Worm (Caenorhabditis elegans) whole organism, L4 larva: Measurements from ENCODE around the gene clec-80.
A peak's percentile ranks its signal among the peaks of the same experiment; 100 is the strongest.

Experiments
- D1046.2 ChIP-seq: fragments of 200-800 bp; sonication (Bioruptor generic); IDR thresholded peaks from 2 replicates; pipeline ENCODE4 v1.3.6; 2022; ENCODE audit warnings: missing genetic modification characterization, missing compliant biosample characterization
- F49E8.2 ChIP-seq: sonication (generic microtip); optimal IDR thresholded peaks from 2 replicates; lab custom pipeline; 2016; ENCODE audit warnings: missing compliant biosample characterization, mild to moderate bottlenecking, missing genetic modification characterization, borderline replicate concordance
- R02D3.7 ChIP-seq: fragments of 150-350 bp; sonication (generic microtip); optimal IDR thresholded peaks from 3 replicates; lab custom pipeline; 2014; ENCODE audit warnings: missing biosample characterization, missing genetic modification characterization
- T20F7.1 ChIP-seq: fragments of 200-800 bp; sonication (Bioruptor generic); optimal IDR thresholded peaks from 2 replicates; lab custom pipeline; 2018; ENCODE audit warnings: mild to moderate bottlenecking, missing genetic modification characterization, missing compliant biosample characterization
- Y105C5A.15 ChIP-seq: fragments of 200-800 bp; sonication (Bioruptor generic); IDR thresholded peaks from 2 replicates; pipeline ENCODE4 v1.3.6; 2022; ENCODE audit warnings: missing genetic modification characterization, missing compliant biosample characterization
- Y75B8A.6 ChIP-seq: fragments of 200-800 bp; sonication (Bioruptor generic); IDR thresholded peaks from 2 replicates; pipeline ENCODE4 v1.3.6; 2022; ENCODE audit warnings: missing genetic modification reagents, missing genetic modification characterization, missing compliant biosample characterization
- aha-1 ChIP-seq: fragments of 150-350 bp; peaks from one replicate; lab custom pipeline; 2014; ENCODE audit warnings: missing biosample characterization, missing genetic modification characterization
- ama-1 ChIP-seq: fragments of 150-350 bp; optimal IDR thresholded peaks from 2 replicates; lab custom pipeline; 2014; ENCODE audit warnings: inconsistent platforms, mixed read lengths
- ceh-20 ChIP-seq: fragments of 200-800 bp; sonication (Bioruptor generic); IDR thresholded peaks from 2 replicates; pipeline ENCODE4 v1.3.6; 2022; ENCODE audit warnings: missing genetic modification reagents, missing genetic modification characterization, missing compliant biosample characterization
- ceh-32 ChIP-seq: sonication (generic microtip); optimal IDR thresholded peaks from 2 replicates; lab custom pipeline; 2016; ENCODE audit warnings: mild to moderate bottlenecking, missing genetic modification characterization, missing compliant biosample characterization; ENCODE audit not compliant: poor library complexity
- ceh-44 ChIP-seq: fragments of 200-800 bp; sonication (Bioruptor generic); IDR thresholded peaks from 2 replicates; pipeline ENCODE4 v1.3.6; 2022; ENCODE audit warnings: missing genetic modification reagents, missing genetic modification characterization, missing compliant biosample characterization
- ceh-82 ChIP-seq: sonication (generic microtip); optimal IDR thresholded peaks from 2 replicates; lab custom pipeline; 2017; ENCODE audit warnings: missing biosample characterization, missing genetic modification characterization
- cey-2 ChIP-seq: sonication (generic microtip); optimal IDR thresholded peaks from 3 replicates; lab custom pipeline; 2017; ENCODE audit warnings: missing genetic modification characterization, mild to moderate bottlenecking, missing compliant biosample characterization, antibody characterized with exemption, borderline replicate concordance; ENCODE audit not compliant: insufficient read depth
- ctbp-1 ChIP-seq: fragments of 200-800 bp; sonication (Bioruptor generic); IDR thresholded peaks from 2 replicates; pipeline ENCODE4 v1.3.6; 2022; ENCODE audit warnings: missing genetic modification reagents, missing genetic modification characterization, missing compliant biosample characterization
- daf-16 ChIP-seq, 3 experiments: sonication (generic microtip); optimal IDR thresholded peaks; 2 replicates each; lab custom pipeline; 2016 to 2017; ENCODE audit warnings: missing genetic modification characterization in 3 of 3, missing genetic modification reagents in 3 of 3, mild to moderate bottlenecking in 2 of 3, missing compliant biosample characterization in 2 of 3, missing biosample characterization in 1 of 3, moderate library complexity in 1 of 3
- daf-19 ChIP-seq: fragments of 200-800 bp; sonication (Bioruptor generic); conservative IDR thresholded peaks from 2 replicates; pipeline ENCODE4 v1.3.6; 2022; ENCODE audit warnings: missing genetic modification characterization, missing compliant biosample characterization
- daf-8 ChIP-seq: fragments of 200-800 bp; sonication (Bioruptor generic); IDR thresholded peaks from 2 replicates; pipeline ENCODE4 v1.3.6; 2022; ENCODE audit warnings: missing genetic modification characterization, missing compliant biosample characterization
- dmd-6 ChIP-seq: fragments of 200-800 bp; sonication (Bioruptor generic); IDR thresholded peaks from 2 replicates; pipeline ENCODE4 v1.3.6; 2022; ENCODE audit warnings: missing genetic modification reagents, missing genetic modification characterization, missing compliant biosample characterization
- dmd-8 ChIP-seq: fragments of 200-800 bp; sonication (Bioruptor generic); IDR thresholded peaks from 2 replicates; pipeline ENCODE4 v1.3.6; 2022; ENCODE audit warnings: missing genetic modification characterization, missing compliant biosample characterization
- duxl-1 ChIP-seq: sonication (generic microtip); optimal IDR thresholded peaks from 2 replicates; lab custom pipeline; 2016; ENCODE audit warnings: mild to moderate bottlenecking, missing genetic modification characterization, moderate library complexity, missing compliant biosample characterization; ENCODE audit not compliant: poor library complexity
- dve-1 ChIP-seq: sonication (generic microtip); optimal IDR thresholded peaks from 2 replicates; lab custom pipeline; 2017; ENCODE audit warnings: antibody characterized with exemption, mild to moderate bottlenecking, missing genetic modification characterization, missing compliant biosample characterization; ENCODE audit not compliant: insufficient read depth
- egl-43 ChIP-seq: fragments of 200-800 bp; sonication (Bioruptor generic); IDR thresholded peaks from 2 replicates; pipeline ENCODE4 v1.3.6; 2022; ENCODE audit warnings: missing genetic modification reagents, missing genetic modification characterization, missing compliant biosample characterization
- fkh-10 ChIP-seq: fragments of 150-350 bp; optimal IDR thresholded peaks from 2 replicates; lab custom pipeline; 2014; ENCODE audit warnings: missing biosample characterization, missing genetic modification reagents, missing genetic modification characterization
- fos-1 ChIP-seq: fragments of 150-350 bp; optimal IDR thresholded peaks from 2 replicates; lab custom pipeline; 2014; ENCODE audit warnings: missing biosample characterization, missing genetic modification characterization
- gei-8 ChIP-seq: fragments of 200-800 bp; sonication (Bioruptor generic); optimal IDR thresholded peaks from 2 replicates; lab custom pipeline; 2018; ENCODE audit warnings: mild to moderate bottlenecking, missing genetic modification characterization, missing compliant biosample characterization
- hlh-11 ChIP-seq: fragments of 200-800 bp; sonication (Bioruptor generic); optimal IDR thresholded peaks from 2 replicates; lab custom pipeline; 2018; ENCODE audit warnings: mild to moderate bottlenecking, missing genetic modification characterization, missing compliant biosample characterization
- jun-1 ChIP-seq: fragments of 150-350 bp; optimal IDR thresholded peaks from 2 replicates; lab custom pipeline; 2014; ENCODE audit warnings: missing biosample characterization, missing genetic modification reagents, missing genetic modification characterization
- lim-7 ChIP-seq: fragments of 200-800 bp; sonication (Bioruptor generic); IDR thresholded peaks from 2 replicates; pipeline ENCODE4 v1.3.6; 2022; ENCODE audit warnings: missing genetic modification characterization, missing compliant biosample characterization
- lin-1 ChIP-seq: fragments of 200-800 bp; sonication (Bioruptor generic); IDR thresholded peaks from 2 replicates; pipeline ENCODE4 v1.3.6; 2022; ENCODE audit warnings: missing genetic modification reagents, missing genetic modification characterization, missing compliant biosample characterization
- lin-15B ChIP-seq: fragments of 150-350 bp; sonication (generic microtip); optimal IDR thresholded peaks from 3 replicates; lab custom pipeline; 2014; ENCODE audit warnings: missing biosample characterization, missing genetic modification characterization
- madf-5 ChIP-seq, 2 experiments: fragments of 200-800 bp; sonication (Bioruptor generic); IDR thresholded peaks; 2 replicates each; pipeline ENCODE4 v1.3.6; 2022; ENCODE audit warnings: missing compliant biosample characterization in 2 of 2, missing genetic modification characterization in 2 of 2
- madf-9 ChIP-seq: fragments of 200-800 bp; sonication (Bioruptor generic); conservative IDR thresholded peaks from 2 replicates; pipeline ENCODE4 v1.3.6; 2022; ENCODE audit warnings: missing genetic modification reagents, missing genetic modification characterization, missing compliant biosample characterization
- mdl-1 ChIP-seq, 2 experiments: fragments of 150-350 bp in 1 of 2; sonication (generic microtip) in 1 of 2; optimal IDR thresholded peaks; 2 replicates each; lab custom pipeline; 2014 to 2017; ENCODE audit warnings: missing biosample characterization in 2 of 2, missing genetic modification characterization in 2 of 2
- nhr-237 ChIP-seq: sonication (generic microtip); optimal IDR thresholded peaks from 2 replicates; lab custom pipeline; 2017; ENCODE audit warnings: missing biosample characterization, missing genetic modification characterization
- nhr-28 ChIP-seq: fragments of 150-350 bp; optimal IDR thresholded peaks from 2 replicates; lab custom pipeline; 2014; ENCODE audit warnings: missing biosample characterization, missing genetic modification characterization
- nhr-48 ChIP-seq: sonication (generic microtip); optimal IDR thresholded peaks from 2 replicates; lab custom pipeline; 2016; ENCODE audit warnings: mild to moderate bottlenecking, missing genetic modification characterization, missing compliant biosample characterization
- nhr-77 ChIP-seq: fragments of 150-350 bp; optimal IDR thresholded peaks from 2 replicates; lab custom pipeline; 2014; ENCODE audit warnings: missing biosample characterization, missing genetic modification characterization
- pha-4 ChIP-seq, 2 experiments: fragments of 150-350 bp in 1 of 2; fragments of 200-800 bp in 1 of 2; sonication (Bioruptor generic) in 1 of 2; IDR thresholded peaks in 1 of 2; optimal IDR thresholded peaks in 1 of 2; 2 replicates each; pipeline versions ENCODE4 v1.3.6 to Lab custom; 2014 to 2022; ENCODE audit warnings: missing genetic modification characterization in 2 of 2, missing genetic modification reagents in 2 of 2, missing biosample characterization in 1 of 2, missing compliant biosample characterization in 1 of 2
- php-3 ChIP-seq: fragments of 200-800 bp; sonication (Bioruptor generic); IDR thresholded peaks from 2 replicates; pipeline ENCODE4 v1.3.6; 2022; ENCODE audit warnings: missing genetic modification reagents, missing genetic modification characterization, missing compliant biosample characterization
- pqm-1 ChIP-seq: sonication (generic microtip); optimal IDR thresholded peaks from 2 replicates; lab custom pipeline; 2017; ENCODE audit warnings: missing biosample characterization, missing genetic modification characterization
- saeg-2 ChIP-seq: fragments of 200-800 bp; sonication (Bioruptor generic); IDR thresholded peaks from 2 replicates; pipeline ENCODE4 v1.3.6; 2022; ENCODE audit warnings: missing genetic modification reagents, missing genetic modification characterization, missing compliant biosample characterization
- sdz-12 ChIP-seq: fragments of 200-800 bp; sonication (Bioruptor generic); optimal IDR thresholded peaks from 2 replicates; lab custom pipeline; 2018; ENCODE audit warnings: mild to moderate bottlenecking, missing genetic modification characterization, missing compliant biosample characterization
- skn-1 ChIP-seq: fragments of 150-350 bp; optimal IDR thresholded peaks from 2 replicates; lab custom pipeline; 2014; ENCODE audit warnings: missing biosample characterization, missing genetic modification characterization
- snpc-4 ChIP-seq: fragments of 150-350 bp; optimal IDR thresholded peaks from 2 replicates; lab custom pipeline; 2014; ENCODE audit warnings: missing biosample characterization, missing genetic modification characterization
- unc-39 ChIP-seq: sonication (generic microtip); optimal IDR thresholded peaks from 2 replicates; lab custom pipeline; 2017; ENCODE audit warnings: missing biosample characterization, missing genetic modification characterization
- zfp-2 ChIP-seq: sonication (generic microtip); optimal IDR thresholded peaks from 2 replicates; lab custom pipeline; 2016; ENCODE audit warnings: mild to moderate bottlenecking, missing genetic modification characterization, missing compliant biosample characterization
- zfp-3 ChIP-seq: fragments of 200-800 bp; sonication (Bioruptor generic); conservative IDR thresholded peaks from 2 replicates; pipeline ENCODE4 v1.3.6; 2022; ENCODE audit warnings: missing genetic modification reagents, missing genetic modification characterization, missing compliant biosample characterization
- zip-2 ChIP-seq: fragments of 150-350 bp; optimal IDR thresholded peaks from 2 replicates; lab custom pipeline; 2014; ENCODE audit warnings: missing biosample characterization, missing genetic modification characterization

clec-80 gene

DNA sequence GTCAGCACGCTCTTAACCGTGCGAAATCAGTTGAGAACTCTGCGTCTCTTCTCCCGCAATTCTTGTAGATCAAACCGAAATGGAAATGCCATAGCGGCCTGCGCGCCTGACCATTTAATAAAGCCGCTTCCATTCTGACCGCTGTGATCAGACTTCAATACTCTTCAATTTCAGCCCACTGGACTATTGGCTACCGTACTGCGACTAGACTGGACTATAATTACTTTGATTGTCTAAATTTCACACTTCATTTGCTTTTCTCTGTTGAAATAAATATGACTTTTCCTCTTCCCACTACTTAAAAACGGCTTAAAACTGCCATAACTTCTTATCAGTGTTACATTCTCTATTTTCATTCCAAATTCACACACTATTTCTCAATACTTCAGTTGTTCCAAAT, 14.8 kb downstream of the clec-80 start, which contains the start of gene Y54G2A.7:
TSS of gene Y54G2A.7 (plus strand) at position 301 of the 400 bp plus-strand sequence.
- peak; percentile 65 for TF ChIP-seq nhr-28 (tag; lab: Kevin White, UChicago)
- no peak for TF ChIP-seq daf-8 (GFP tag; lab: Robert Waterston, UW)
- TF ChIP-seq R02D3.7 (tag; lab: Kevin White, UChicago): no peak
- no peak for TF ChIP-seq daf-16 (GFP tag; optimal IDR thresholded peaks at IDR 0.05; lab: Kevin White, UChicago)
- TF ChIP-seq daf-16 (tag; optimal IDR thresholded peaks at IDR 0.05; lab: Kevin White, UChicago): peak; percentile 27

DNA sequence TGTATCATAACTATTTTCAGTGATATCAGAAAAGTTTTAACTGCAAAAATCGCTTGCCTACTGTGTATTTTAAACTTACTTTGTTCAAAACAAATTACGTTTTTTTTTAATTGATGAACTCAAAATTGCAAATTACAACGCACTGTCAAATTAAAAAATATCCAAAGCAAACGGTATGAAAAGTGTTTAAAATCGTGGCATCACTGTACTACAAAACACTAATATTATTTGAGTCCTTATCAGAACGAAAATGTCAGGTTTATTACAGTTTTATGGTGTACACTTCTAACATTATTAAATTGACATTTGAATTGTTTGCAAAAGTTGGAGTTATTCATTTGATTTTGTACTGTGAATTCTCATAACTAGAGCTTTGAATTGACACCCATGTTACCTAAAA, 17.7 kb downstream of the clec-80 start, which contains the start of gene clec-83:
TSS of gene clec-83 (minus strand) at position 213 of the 400 bp plus-strand sequence.
- no peak for TF ChIP-seq gei-8 (GFP tag; lab: Kevin White, UChicago)
- TF ChIP-seq lin-15B (tag; lab: Kevin White, UChicago): no peak
- TF ChIP-seq R02D3.7 (tag; lab: Kevin White, UChicago): no peak
- no peak for TF ChIP-seq madf-9 (GFP tag; lab: Robert Waterston, UW)
- TF ChIP-seq madf-5 (GFP tag; IDR thresholded peaks at IDR 0.05; lab: Robert Waterston, UW): no peak
- no peak for TF ChIP-seq snpc-4 (tag; lab: Kevin White, UChicago)
- no peak for TF ChIP-seq zfp-3 (GFP tag; lab: Robert Waterston, UW)
- TF ChIP-seq duxl-1 (tag; lab: Kevin White, UChicago): no peak
- TF ChIP-seq nhr-48 (tag; lab: Kevin White, UChicago): no peak
- no peak for TF ChIP-seq unc-39 (tag; lab: Kevin White, UChicago)
- no peak for TF ChIP-seq lim-7
- TF ChIP-seq Y105C5A.15 (GFP tag; lab: Robert Waterston, UW): no peak
- TF ChIP-seq aha-1 (tag; lab: Kevin White, UChicago): no peak
- no peak for TF ChIP-seq D1046.2 (GFP tag; lab: Robert Waterston, UW)
- no peak for TF ChIP-seq mdl-1 (tag; optimal IDR thresholded peaks at IDR 0.05; lab: Kevin White, UChicago)
- no peak for TF ChIP-seq ceh-44 (GFP tag; lab: Robert Waterston, UW)
- no peak for TF ChIP-seq fos-1 (tag; lab: Kevin White, UChicago)
- TF ChIP-seq nhr-77: peak; percentile 19
- no peak for TF ChIP-seq ceh-20 (GFP tag; lab: Robert Waterston, UW)
- TF ChIP-seq saeg-2 (GFP tag; lab: Robert Waterston, UW): no peak
- no peak for TF ChIP-seq fkh-10 (GFP tag; lab: Kevin White, UChicago)
- peak; percentile 11 for TF ChIP-seq hlh-11
- TF ChIP-seq ceh-82 (tag; lab: Kevin White, UChicago): no peak
- no peak for TF ChIP-seq cey-2
- peak; percentile 55 for TF ChIP-seq dmd-6
- no peak for TF ChIP-seq ctbp-1 (GFP tag; lab: Robert Waterston, UW)
- TF ChIP-seq pqm-1 (tag; lab: Kevin White, UChicago): peak; percentile 58
- no peak for TF ChIP-seq T20F7.1 (GFP tag; lab: Kevin White, UChicago)
- TF ChIP-seq dve-1 (tag; lab: Kevin White, UChicago): peak; percentile 29
- TF ChIP-seq daf-19 (GFP tag; lab: Robert Waterston, UW): no peak
- TF ChIP-seq nhr-237: no peak
- no peak for TF ChIP-seq egl-43 (GFP tag; lab: Robert Waterston, UW)
- TF ChIP-seq php-3: peak; percentile 37; the same call in 1 of the 2 replicates
- TF ChIP-seq daf-16 (GFP tag; optimal IDR thresholded peaks at IDR 0.05; lab: Kevin White, UChicago): no peak
- TF ChIP-seq daf-16 (tag; optimal IDR thresholded peaks at IDR 0.05; lab: Kevin White, UChicago): peak; percentile 45
- no peak for TF ChIP-seq skn-1 (tag; lab: Kevin White, UChicago)
- TF ChIP-seq jun-1 (tag; lab: Kevin White, UChicago): no peak
- no peak for TF ChIP-seq pha-4 (GFP tag; IDR thresholded peaks at IDR 0.05; lab: Robert Waterston, UW)
- no peak for TF ChIP-seq pha-4 (tag; optimal IDR thresholded peaks at IDR 0.05; lab: Kevin White, UChicago)
- TF ChIP-seq dmd-8 (GFP tag; lab: Robert Waterston, UW): no peak
- no peak for TF ChIP-seq ama-1 (lab: Kevin White, UChicago)
- no peak for TF ChIP-seq sdz-12 (GFP tag; lab: Kevin White, UChicago)
- no peak for TF ChIP-seq ceh-32
- no peak for TF ChIP-seq lin-1 (GFP tag; lab: Robert Waterston, UW)
- no peak for TF ChIP-seq zfp-2 (tag; lab: Kevin White, UChicago)
- peak; percentile 82 for TF ChIP-seq nhr-28 (tag; lab: Kevin White, UChicago)
- no peak for TF ChIP-seq Y75B8A.6 (GFP tag; lab: Robert Waterston, UW)
- no peak for TF ChIP-seq F49E8.2 (tag; lab: Kevin White, UChicago)
- no peak for TF ChIP-seq zip-2 (tag; lab: Kevin White, UChicago)
